Worm (Caenorhabditis elegans) whole organism, mixed stage, embryonic: ENCODE measurements around the gene R08B4.3.

ENCODE experiments used
- ces-1 ChIP-seq: fragments of 150-350 bp; optimal IDR thresholded peaks from 2 replicates; lab custom pipeline; 2014; ENCODE audit warnings: missing biosample characterization, missing genetic modification reagents, missing genetic modification characterization
- elt-3 ChIP-seq: fragments of 150-350 bp; optimal IDR thresholded peaks from 2 replicates; lab custom pipeline; 2014; ENCODE audit warnings: missing biosample characterization, missing genetic modification characterization
- lsy-2 ChIP-seq: fragments of 150-350 bp; optimal IDR thresholded peaks from 2 replicates; lab custom pipeline; 2014; ENCODE audit warnings: missing biosample characterization, missing genetic modification characterization
- nhr-12 ChIP-seq: fragments of 150-350 bp; optimal IDR thresholded peaks from 2 replicates; lab custom pipeline; 2014; ENCODE audit warnings: missing biosample characterization, missing genetic modification characterization
- nhr-76 ChIP-seq: sonication (generic microtip); optimal IDR thresholded peaks from 2 replicates; lab custom pipeline; 2017; ENCODE audit warnings: missing biosample characterization, missing genetic modification characterization
- snpc-4 ChIP-seq: fragments of 150-350 bp; optimal IDR thresholded peaks from 2 replicates; lab custom pipeline; 2014; ENCODE audit warnings: missing biosample characterization, missing genetic modification characterization
- ztf-11 ChIP-seq: fragments of 150-350 bp; optimal IDR thresholded peaks from 2 replicates; lab custom pipeline; 2014; ENCODE audit warnings: missing biosample characterization, missing genetic modification characterization

DNA sequence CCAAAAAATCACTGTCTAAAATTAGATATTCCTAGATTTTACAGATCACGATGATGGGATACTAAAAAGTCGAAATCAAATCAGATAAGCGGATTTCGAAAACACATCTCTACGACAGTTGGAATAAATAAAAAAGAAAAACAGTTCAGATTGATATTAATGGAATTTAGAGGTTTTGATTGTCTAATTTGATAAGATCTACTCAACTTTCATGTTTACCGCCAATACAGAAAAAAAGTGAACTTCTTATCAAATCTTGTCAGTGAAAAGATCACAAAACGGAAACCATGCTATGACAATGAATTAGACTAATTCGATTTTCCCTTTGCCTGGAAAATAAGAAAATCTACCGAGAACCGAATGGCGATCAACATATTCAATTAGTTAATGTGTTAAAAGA is 5.5 kb upstream of the R08B4.3 start:
- no peak for TF ChIP-seq lsy-2 (tag; lab: Kevin White, UChicago)
- TF ChIP-seq nhr-76 (tag; lab: Kevin White, UChicago): no peak
- TF ChIP-seq snpc-4 (tag; lab: Kevin White, UChicago): no peak
- no peak for TF ChIP-seq ztf-11 (tag; lab: Kevin White, UChicago)
- no peak for TF ChIP-seq nhr-12 (tag; lab: Kevin White, UChicago)
- TF ChIP-seq ces-1 (GFP tag; lab: Kevin White, UChicago): no peak
- no peak for TF ChIP-seq elt-3
